Worm (Caenorhabditis elegans): Measurements from ENCODE around the gene frg-1.
A peak's percentile ranks its signal among the peaks of the same experiment; 100 is the strongest.

frg-1 gene

ce11 chrIII:12978473-12979174 is at the start of gene frg-1, which contains the start of gene ubq-2:
frg-1 (plus strand) TSS chrIII:12979162.
ubq-2 (minus strand) TSS chrIII:12978523.
- TF ChIP-seq nhr-77 (tag; optimal IDR thresholded peaks at IDR 0.05) (no peak), unc-62 (GFP tag; optimal IDR thresholded peaks at IDR 0.05) (no peak), nhr-21 (tag; optimal IDR thresholded peaks at IDR 0.05) (peak; percentile 86), nhr-237 (tag; optimal IDR thresholded peaks at IDR 0.05) (peak; percentile 35), nhr-25 (tag; optimal IDR thresholded peaks at IDR 0.05) (peak; percentile 83), R02D3.7 (tag; optimal IDR thresholded peaks at IDR 0.05) (peak; percentile 100), aly-2 (tag; optimal IDR thresholded peaks at IDR 0.05) (no peak), nhr-10 (tag; optimal IDR thresholded peaks at IDR 0.05) (peak; percentile 46), nhr-129 (tag; optimal IDR thresholded peaks at IDR 0.05) (peak; percentile 78), elt-3 (tag; optimal IDR thresholded peaks at IDR 0.05) (no peak), ceh-82 (tag; optimal IDR thresholded peaks at IDR 0.05) (no peak), sem-4 (tag; optimal IDR thresholded peaks at IDR 0.05) (peak; percentile 97), peb-1 (tag; optimal IDR thresholded peaks at IDR 0.05) (no peak), nhr-6 (tag; optimal IDR thresholded peaks at IDR 0.05) (peak; percentile 48), ztf-11 (tag; optimal IDR thresholded peaks at IDR 0.05) (no peak), nhr-12 (tag; optimal IDR thresholded peaks at IDR 0.05) (no peak), lin-13 (GFP tag; optimal IDR thresholded peaks at IDR 0.05) (peak; percentile 84), mbf-1 (tag; optimal IDR thresholded peaks at IDR 0.05) (no peak), dmd-4 (tag; optimal IDR thresholded peaks at IDR 0.05) (peak; percentile 12), lin-11 (tag; optimal IDR thresholded peaks at IDR 0.05) (peak; percentile 91), mab-5 (tag; optimal IDR thresholded peaks at IDR 0.05) (peak; percentile 78), alr-1 (tag; optimal IDR thresholded peaks at IDR 0.05) (no peak), sma-9 (GFP tag; optimal IDR thresholded peaks at IDR 0.05) (peak; percentile 81), sma-9 (tag; optimal IDR thresholded peaks at IDR 0.05) (no peak), sma-3 (GFP tag; optimal IDR thresholded peaks at IDR 0.05) (peak; percentile 80), egl-27 (tag; optimal IDR thresholded peaks at IDR 0.05) (peak; percentile 61), crh-2 (tag; optimal IDR thresholded peaks at IDR 0.05) (peak; percentile 87), ZK546.5 (tag; optimal IDR thresholded peaks at IDR 0.05) (peak; percentile 37), elt-1 (tag; optimal IDR thresholded peaks at IDR 0.05) (no peak), nhr-23 (tag; optimal IDR thresholded peaks at IDR 0.05) (no peak), skn-1 (tag; optimal IDR thresholded peaks at IDR 0.05) (no peak), unc-55 (GFP tag; optimal IDR thresholded peaks at IDR 0.05) (peak; percentile 91), zag-1 (tag; optimal IDR thresholded peaks at IDR 0.05) (peak; percentile 76), ztf-4 (tag; optimal IDR thresholded peaks at IDR 0.05) (peak; percentile 59), F13H6.1 (tag; optimal IDR thresholded peaks at IDR 0.05) (peak; percentile 84), blmp-1 (tag; optimal IDR thresholded peaks at IDR 0.05; ENCODE audit: insufficient read depth) (no peak), Y55F3AM.14 (GFP tag; optimal IDR thresholded peaks at IDR 0.05) (no peak), fos-1 (tag; optimal IDR thresholded peaks at IDR 0.05) (peak; percentile 66), ceh-16 (tag; optimal IDR thresholded peaks at IDR 0.05) (peak; percentile 75), lin-39 (tag; optimal IDR thresholded peaks at IDR 0.05) (no peak), unc-39 (tag; optimal IDR thresholded peaks at IDR 0.05) (no peak), mdl-1 (tag; optimal IDR thresholded peaks at IDR 0.05) (no peak), snpc-4 (tag; optimal IDR thresholded peaks at IDR 0.05) (peak; percentile 47), gmeb-1 (tag; optimal IDR thresholded peaks at IDR 0.05) (peak; percentile 86), lsy-2 (tag; optimal IDR thresholded peaks at IDR 0.05) (peak; percentile 99 to 100), ztf-1 (GFP tag; conservative IDR thresholded peaks at IDR 0.05) (no peak), nhr-11 (tag; optimal IDR thresholded peaks at IDR 0.05) (no peak), C34F6.9 (tag; optimal IDR thresholded peaks at IDR 0.05) (peak; percentile 79), ama-1 (optimal IDR thresholded peaks at IDR 0.05) (peak; percentile 69)
